Fruit fly (Drosophila melanogaster) whole organism, prepupa: ENCODE data around the gene Pex3.

Experiments used
- CG10631 ChIP-seq: fragments of 200-800 bp; sonication (Bioruptor generic); optimal IDR thresholded peaks from 2 replicates; lab custom pipeline; 2016; ENCODE audit warnings: missing biosample characterization, missing genetic modification characterization
- CG10669 ChIP-seq: fragments of 200-800 bp; sonication (Bioruptor generic); optimal IDR thresholded peaks from 3 replicates; lab custom pipeline; 2018; ENCODE audit warnings: missing biosample characterization, mild to moderate bottlenecking, missing genetic modification characterization, moderate library complexity
- CG16779 ChIP-seq: fragments of 200-800 bp; sonication (Bioruptor generic); optimal IDR thresholded peaks from 3 replicates; lab custom pipeline; 2017; ENCODE audit warnings: missing biosample characterization, mild to moderate bottlenecking, missing genetic modification characterization
- CG32006 ChIP-seq: fragments of 200-800 bp; sonication (Bioruptor generic); optimal IDR thresholded peaks from 3 replicates; lab custom pipeline; 2017; ENCODE audit warnings: missing biosample characterization, mild to moderate bottlenecking, missing genetic modification characterization
- CG4318 ChIP-seq: fragments of 200-800 bp; sonication (Bioruptor generic); optimal IDR thresholded peaks from 3 replicates; lab custom pipeline; 2017; ENCODE audit warnings: missing biosample characterization, mild to moderate bottlenecking, missing genetic modification characterization
- CG6808 ChIP-seq: fragments of 200-800 bp; sonication (Bioruptor generic); optimal IDR thresholded peaks from 3 replicates; lab custom pipeline; 2017; ENCODE audit warnings: missing biosample characterization, missing genetic modification characterization, mild to moderate bottlenecking, moderate library complexity, missing genetic modification reagents
- CG8119 ChIP-seq: fragments of 200-800 bp; sonication (Bioruptor generic); IDR thresholded peaks from 3 replicates; pipeline ENCODE4 v1.3.6; 2022; ENCODE audit warnings: missing biosample characterization, missing genetic modification characterization
- CG8319 ChIP-seq: fragments of 200-800 bp; sonication (Bioruptor generic); optimal IDR thresholded peaks from 3 replicates; lab custom pipeline; 2016; ENCODE audit warnings: missing biosample characterization, missing genetic modification characterization
- Eip75B ChIP-seq: fragments of 200-800 bp; sonication (Bioruptor generic); optimal IDR thresholded peaks from 3 replicates; lab custom pipeline; 2016; ENCODE audit warnings: missing biosample characterization, missing genetic modification characterization
- Eip78C ChIP-seq: fragments of 200-800 bp; sonication (Bioruptor generic); peaks from one replicate; lab custom pipeline; 2016; ENCODE audit warnings: missing biosample characterization, missing genetic modification characterization
- Eip93F ChIP-seq: fragments of 200-800 bp; sonication (Bioruptor generic); optimal IDR thresholded peaks from 2 replicates; lab custom pipeline; 2016; ENCODE audit warnings: missing biosample characterization, mild to moderate bottlenecking, missing genetic modification characterization
- Hr4 ChIP-seq: fragments of 200-800 bp; sonication (Bioruptor generic); optimal IDR thresholded peaks from 3 replicates; lab custom pipeline; 2016; ENCODE audit warnings: missing biosample characterization, missing genetic modification characterization
- Met ChIP-seq: fragments of 200-800 bp; sonication (Bioruptor generic); optimal IDR thresholded peaks from 3 replicates; lab custom pipeline; 2016; ENCODE audit warnings: missing biosample characterization, missing genetic modification characterization
- Smox ChIP-seq: fragments of 200-800 bp; sonication (Bioruptor generic); optimal IDR thresholded peaks from 3 replicates; lab custom pipeline; 2016; ENCODE audit warnings: missing biosample characterization, missing genetic modification characterization
- Sox102F ChIP-seq: fragments of 200-800 bp; sonication (Bioruptor generic); optimal IDR thresholded peaks from 2 replicates; lab custom pipeline; 2016; ENCODE audit warnings: missing biosample characterization, mild to moderate bottlenecking, missing genetic modification characterization
- Sox14 ChIP-seq: fragments of 200-800 bp; sonication (Bioruptor generic); optimal IDR thresholded peaks from 3 replicates; lab custom pipeline; 2016; ENCODE audit warnings: missing biosample characterization, missing genetic modification characterization
- Sox15 ChIP-seq: fragments of 200-800 bp; sonication (Bioruptor generic); optimal IDR thresholded peaks from 3 replicates; lab custom pipeline; 2016; ENCODE audit warnings: missing biosample characterization, missing genetic modification characterization
- fkh ChIP-seq: fragments of 200-800 bp; sonication (Bioruptor generic); optimal IDR thresholded peaks from 3 replicates; lab custom pipeline; 2017; ENCODE audit warnings: missing biosample characterization, mild to moderate bottlenecking, missing genetic modification characterization, moderate library complexity
- lz ChIP-seq: fragments of 200-800 bp; sonication (Bioruptor generic); optimal IDR thresholded peaks from 3 replicates; lab custom pipeline; 2016; ENCODE audit warnings: missing biosample characterization, missing genetic modification characterization
- salr ChIP-seq, 2 experiments: fragments of 200-800 bp; sonication (Bioruptor generic); optimal IDR thresholded peaks; 3 replicates each; lab custom pipeline; 2016 to 2018; ENCODE audit warnings: missing biosample characterization in 2 of 2, missing genetic modification characterization in 2 of 2, mild to moderate bottlenecking in 1 of 2
- svp ChIP-seq: fragments of 200-800 bp; sonication (Bioruptor generic); peaks from one replicate; lab custom pipeline; 2016; ENCODE audit warnings: missing biosample characterization, missing genetic modification characterization
- topi ChIP-seq: fragments of 200-800 bp; sonication (Bioruptor generic); optimal IDR thresholded peaks from 3 replicates; lab custom pipeline; 2016; ENCODE audit warnings: missing biosample characterization, missing genetic modification characterization

The Pex3 gene

DNA sequence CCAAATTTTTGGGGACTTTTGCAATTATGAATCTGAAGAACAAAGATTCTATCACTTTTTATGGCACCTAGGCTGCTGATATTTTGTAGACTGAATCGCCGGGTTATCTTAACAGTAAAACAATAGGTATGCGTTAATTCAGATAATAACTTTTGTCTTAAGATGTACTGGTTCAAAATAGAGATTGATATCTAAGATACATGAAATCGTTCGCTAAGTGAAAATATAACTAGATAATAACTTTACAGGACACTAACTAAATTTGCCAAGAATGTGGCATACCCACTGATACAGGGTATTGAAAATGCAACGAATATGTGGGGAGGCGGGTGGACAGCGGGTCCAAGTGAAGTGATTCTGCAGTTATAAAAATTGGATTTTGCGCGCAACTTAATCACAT lies 48.0 kb downstream of the Pex3 start (continued):
- TF ChIP-seq Eip93F (GFP tag; lab: Kevin White, UChicago) = no peak
- no peak for TF ChIP-seq Sox102F (GFP tag; lab: Kevin White, UChicago)
- no peak for TF ChIP-seq CG16779 (tag; lab: Kevin White, UChicago)
- TF ChIP-seq CG4318 (GFP tag; lab: Kevin White, UChicago) = no peak
- TF ChIP-seq Sox15 (GFP tag; lab: Kevin White, UChicago) = no peak
- peak; percentile 20 for TF ChIP-seq Sox14
- no peak for TF ChIP-seq CG10669 (GFP tag; lab: Kevin White, UChicago)
- no peak for TF ChIP-seq fkh (GFP tag; lab: Kevin White, UChicago)
- TF ChIP-seq CG8119 (GFP tag; lab: Robert Waterston, UW) = no peak
- TF ChIP-seq svp (GFP tag; lab: Kevin White, UChicago) = peak; percentile 18
- TF ChIP-seq Met = peak; percentile 18
- no peak for TF ChIP-seq lz (GFP tag; lab: Kevin White, UChicago)
- TF ChIP-seq Smox (GFP tag; lab: Kevin White, UChicago) = peak; percentile 24
- TF ChIP-seq CG6808 (GFP tag; lab: Kevin White, UChicago) = peak; percentile 30
- no peak for TF ChIP-seq topi (GFP tag; lab: Kevin White, UChicago)
- TF ChIP-seq Eip75B = no peak
- TF ChIP-seq CG10631 (GFP tag; lab: Kevin White, UChicago) = no peak
- TF ChIP-seq CG8319 (GFP tag; lab: Kevin White, UChicago) = no peak

DNA sequence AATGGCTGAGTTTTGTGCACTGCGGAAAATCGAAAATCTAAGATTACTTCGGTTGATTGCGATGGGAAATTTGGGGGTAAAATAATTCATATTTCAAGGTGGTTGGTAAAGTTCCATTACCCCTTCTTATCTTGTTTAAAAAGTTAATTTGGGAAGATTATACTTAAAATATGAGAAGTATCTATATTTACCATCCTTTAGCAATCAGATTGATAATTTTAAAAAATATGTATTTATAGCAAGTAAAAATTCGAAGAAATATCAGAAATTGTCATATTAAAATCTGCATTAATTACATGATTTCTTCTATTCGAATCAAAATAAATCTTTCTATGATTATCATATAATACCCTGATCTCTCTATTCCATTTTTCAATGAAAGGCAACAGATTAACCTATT lies 51.4 kb downstream of the Pex3 start:
- TF ChIP-seq CG32006 (GFP tag; lab: Kevin White, UChicago) (no peak), salr (GFP tag; optimal IDR thresholded peaks at IDR 0.05; lab: Kevin White, UChicago) (peak in 1 of 2 experiments; percentile 18), Eip78C (GFP tag; lab: Kevin White, UChicago) (peak; percentile 48), Hr4 (GFP tag; lab: Kevin White, UChicago) (peak; percentile 0)
